Fruit fly (Drosophila melanogaster) whole organism, embryonic: ENCODE data around the gene Tengl1.

Experiments
- Adf1 ChIP-seq: fragments of 200-800 bp; sonication (Bioruptor generic); IDR thresholded peaks from 2 replicates; pipeline ENCODE4 v1.3.6; 2022; ENCODE audit warnings: missing biosample characterization, missing genetic modification characterization
- CG1024 ChIP-seq: fragments of 200-800 bp; sonication (Bioruptor generic); IDR thresholded peaks from 2 replicates; pipeline ENCODE4 v1.3.6; 2022; ENCODE audit warnings: missing biosample characterization, missing genetic modification characterization
- CG12071 ChIP-seq: fragments of 200-800 bp; sonication (Bioruptor generic); optimal IDR thresholded peaks from 3 replicates; lab custom pipeline; 2018; ENCODE audit warnings: missing biosample characterization, mild to moderate bottlenecking, missing genetic modification characterization
- CG12155 ChIP-seq: fragments of 200-800 bp; sonication (Bioruptor generic); optimal IDR thresholded peaks from 3 replicates; lab custom pipeline; 2016; ENCODE audit warnings: missing biosample characterization, missing genetic modification characterization
- CG12391 ChIP-seq: fragments of 200-800 bp; sonication (Bioruptor generic); optimal IDR thresholded peaks from 3 replicates; lab custom pipeline; 2018; ENCODE audit warnings: missing biosample characterization, mild to moderate bottlenecking, missing genetic modification characterization, moderate library complexity
- CG13123 ChIP-seq: fragments of 200-800 bp; sonication (Bioruptor generic); optimal IDR thresholded peaks from 2 replicates; lab custom pipeline; 2016; ENCODE audit warnings: missing biosample characterization, missing genetic modification characterization
- CG14014 ChIP-seq: fragments of 200-800 bp; sonication (Bioruptor generic); IDR thresholded peaks from 2 replicates; pipeline ENCODE4 v1.3.6; 2022; ENCODE audit warnings: missing biosample characterization, missing genetic modification characterization
- CG1792 ChIP-seq: fragments of 200-800 bp; sonication (Bioruptor generic); optimal IDR thresholded peaks from 2 replicates; lab custom pipeline; 2016; ENCODE audit warnings: missing biosample characterization, missing genetic modification characterization
- CG18599 ChIP-seq: fragments of 200-800 bp; sonication (Bioruptor generic); optimal IDR thresholded peaks from 3 replicates; lab custom pipeline; 2017; ENCODE audit warnings: missing biosample characterization, missing genetic modification characterization, mild to moderate bottlenecking, moderate library complexity, missing genetic modification reagents
- CG2678 ChIP-seq: fragments of 200-800 bp; sonication (Bioruptor generic); optimal IDR thresholded peaks from 3 replicates; lab custom pipeline; 2019; ENCODE audit warnings: missing biosample characterization, mild to moderate bottlenecking, missing genetic modification characterization, moderate library complexity
- CG2889 ChIP-seq: fragments of 200-800 bp; sonication (Bioruptor generic); IDR thresholded peaks from 3 replicates; pipeline ENCODE4 v1.3.6; 2022; ENCODE audit warnings: missing biosample characterization, missing genetic modification characterization
- CG30403 ChIP-seq: fragments of 200-800 bp; sonication (Bioruptor generic); optimal IDR thresholded peaks from 3 replicates; lab custom pipeline; 2016; ENCODE audit warnings: missing biosample characterization, missing genetic modification characterization
- CG33557 ChIP-seq: fragments of 200-800 bp; sonication (Bioruptor generic); optimal IDR thresholded peaks from 2 replicates; lab custom pipeline; 2019; ENCODE audit warnings: missing biosample characterization, mild to moderate bottlenecking, missing genetic modification characterization, moderate library complexity
- CG3726 ChIP-seq: fragments of 200-800 bp; sonication (Bioruptor generic); IDR thresholded peaks from 3 replicates; pipeline ENCODE4, ENCODE4 v1.3.6; 2022; ENCODE audit warnings: missing biosample characterization, missing genetic modification characterization
- CG4360 ChIP-seq: fragments of 200-800 bp; sonication (Bioruptor generic); IDR thresholded peaks from 2 replicates; pipeline ENCODE4 v1.3.6; 2022; ENCODE audit warnings: missing biosample characterization, missing genetic modification characterization
- CG5953 ChIP-seq: fragments of 200-800 bp; sonication (Bioruptor generic); IDR thresholded peaks from 2 replicates; pipeline ENCODE4 v1.3.6; 2022; ENCODE audit warnings: missing biosample characterization, missing genetic modification characterization
- CG7556 ChIP-seq: fragments of 200-800 bp; sonication (Bioruptor generic); optimal IDR thresholded peaks from 2 replicates; lab custom pipeline; 2017; ENCODE audit warnings: missing biosample characterization, mild to moderate bottlenecking, missing genetic modification characterization
- CG8281 ChIP-seq: fragments of 200-800 bp; sonication (Bioruptor generic); optimal IDR thresholded peaks from 2 replicates; lab custom pipeline; 2018; ENCODE audit warnings: missing biosample characterization, mild to moderate bottlenecking, missing genetic modification characterization, moderate library complexity
- CG8478 ChIP-seq: fragments of >200 bp; optimal IDR thresholded peaks from 2 replicates; lab custom pipeline; 2018
- CG9727 ChIP-seq: fragments of 200-800 bp; sonication (Bioruptor generic); optimal IDR thresholded peaks from 3 replicates; lab custom pipeline; 2017; ENCODE audit warnings: missing biosample characterization, mild to moderate bottlenecking, missing genetic modification characterization
- Dek ChIP-seq: fragments of 200-800 bp; sonication (Bioruptor generic); optimal IDR thresholded peaks from 3 replicates; lab custom pipeline; 2019; ENCODE audit warnings: missing biosample characterization, mild to moderate bottlenecking, missing genetic modification characterization, moderate library complexity
- Dip3 ChIP-seq: fragments of 200-800 bp; sonication (Bioruptor generic); optimal IDR thresholded peaks from 3 replicates; lab custom pipeline; 2016; ENCODE audit warnings: missing biosample characterization, missing genetic modification characterization
- Ets97D ChIP-seq: fragments of 200-800 bp; sonication (Bioruptor generic); optimal IDR thresholded peaks from 3 replicates; lab custom pipeline; 2016; ENCODE audit warnings: missing biosample characterization, missing genetic modification characterization
- Fer2 ChIP-seq: fragments of 200-800 bp; sonication (Bioruptor generic); optimal IDR thresholded peaks from 2 replicates; lab custom pipeline; 2018; ENCODE audit warnings: missing biosample characterization, mild to moderate bottlenecking, missing genetic modification characterization, moderate library complexity
- GATAe ChIP-seq: fragments of 200-800 bp; sonication (Bioruptor generic); conservative IDR thresholded peaks from 2 replicates; pipeline ENCODE4 v1.3.6; 2022; ENCODE audit warnings: missing biosample characterization, missing genetic modification characterization
- H2.0 ChIP-seq: fragments of 200-800 bp; sonication (Bioruptor generic); IDR thresholded peaks from 2 replicates; pipeline ENCODE4 v1.3.6; 2022; ENCODE audit warnings: missing biosample characterization, missing genetic modification characterization
- MESR4 ChIP-seq: fragments of 200-800 bp; sonication (Bioruptor generic); optimal IDR thresholded peaks from 2 replicates; lab custom pipeline; 2018; ENCODE audit warnings: missing biosample characterization, mild to moderate bottlenecking, missing genetic modification characterization, moderate library complexity
- Myb ChIP-seq: fragments of 200-800 bp; sonication (Bioruptor generic); optimal IDR thresholded peaks from 2 replicates; lab custom pipeline; 2016; ENCODE audit warnings: missing biosample characterization, missing genetic modification characterization
- Rx ChIP-seq: fragments of 200-800 bp; sonication (Bioruptor generic); IDR thresholded peaks from 2 replicates; pipeline ENCODE4 v1.3.6; 2022; ENCODE audit warnings: missing biosample characterization, missing genetic modification characterization
- Stat92E ChIP-seq, 3 experiments: fragments of >200 bp in 2 of 3; fragments of 200-800 bp in 1 of 3; sonication (Bioruptor generic) in 1 of 3; optimal IDR thresholded peaks; 2 replicates each; lab custom pipeline; 2017 to 2019; ENCODE audit warnings: missing biosample characterization in 3 of 3, missing genetic modification characterization in 3 of 3, mild to moderate bottlenecking in 1 of 3, moderate library complexity in 1 of 3
- Trl ChIP-seq, 3 experiments: fragments of >200 bp in 2 of 3; fragments of 200-800 bp in 1 of 3; sonication (Bioruptor generic) in 1 of 3; optimal IDR thresholded peaks; 2 replicates in 1 of 3; 3 replicates in 2 of 3; lab custom pipeline; 2016 to 2017; ENCODE audit warnings: missing biosample characterization in 1 of 3, missing genetic modification characterization in 1 of 3
- az2 ChIP-seq: fragments of 200-800 bp; sonication (Bioruptor generic); optimal IDR thresholded peaks from 3 replicates; lab custom pipeline; 2016; ENCODE audit warnings: missing biosample characterization, missing genetic modification characterization
- bab2 ChIP-seq: fragments of 200-800 bp; sonication (Bioruptor generic); optimal IDR thresholded peaks from 2 replicates; lab custom pipeline; 2016; ENCODE audit warnings: missing biosample characterization, missing genetic modification characterization
- cas ChIP-seq: fragments of 200-800 bp; sonication (Bioruptor generic); IDR thresholded peaks from 2 replicates; pipeline ENCODE4 v1.3.6; 2022; ENCODE audit warnings: missing biosample characterization, missing genetic modification characterization
- chn ChIP-seq: fragments of 200-800 bp; sonication (Bioruptor generic); optimal IDR thresholded peaks from 2 replicates; lab custom pipeline; 2016; ENCODE audit warnings: missing biosample characterization, missing genetic modification characterization
- dm ChIP-seq: fragments of 200-800 bp; sonication (Bioruptor generic); optimal IDR thresholded peaks from 3 replicates; lab custom pipeline; 2016; ENCODE audit warnings: missing biosample characterization, missing genetic modification characterization
- dpn ChIP-seq, 2 experiments: fragments of 200-800 bp; sonication (Bioruptor generic); optimal IDR thresholded peaks; 3 replicates each; lab custom pipeline; 2016; ENCODE audit warnings: missing biosample characterization in 2 of 2, missing genetic modification characterization in 2 of 2
- ham ChIP-seq: fragments of 200-800 bp; sonication (Bioruptor generic); IDR thresholded peaks from 2 replicates; pipeline ENCODE4 v1.3.6; 2022; ENCODE audit warnings: missing biosample characterization, missing genetic modification characterization
- kay ChIP-seq: fragments of 200-800 bp; sonication (Bioruptor generic); optimal IDR thresholded peaks from 2 replicates; lab custom pipeline; 2016; ENCODE audit warnings: missing biosample characterization, missing genetic modification characterization
- lmd ChIP-seq: fragments of 200-800 bp; sonication (Bioruptor generic); IDR thresholded peaks from 2 replicates; pipeline ENCODE4 v1.3.6; 2022; ENCODE audit warnings: missing biosample characterization, missing genetic modification characterization
- mam ChIP-seq: fragments of 200-800 bp; sonication (Bioruptor generic); optimal IDR thresholded peaks from 3 replicates; lab custom pipeline; 2016; ENCODE audit warnings: missing biosample characterization, missing genetic modification characterization
- nom ChIP-seq: fragments of 200-800 bp; sonication (Bioruptor generic); optimal IDR thresholded peaks from 2 replicates; lab custom pipeline; 2017; ENCODE audit warnings: missing biosample characterization, missing genetic modification characterization, mild to moderate bottlenecking, moderate library complexity, missing genetic modification reagents
- pho ChIP-seq: fragments of 200-800 bp; sonication (Bioruptor generic); optimal IDR thresholded peaks from 2 replicates; lab custom pipeline; 2016; ENCODE audit warnings: missing biosample characterization, missing genetic modification characterization
- run ChIP-seq: fragments of 200-800 bp; sonication (Bioruptor generic); optimal IDR thresholded peaks from 3 replicates; lab custom pipeline; 2018; ENCODE audit warnings: missing biosample characterization, mild to moderate bottlenecking, missing genetic modification characterization
- shn ChIP-seq: fragments of 200-800 bp; sonication (Bioruptor generic); optimal IDR thresholded peaks from 3 replicates; lab custom pipeline; 2016; ENCODE audit warnings: missing biosample characterization, missing genetic modification characterization
- slou ChIP-seq: fragments of 200-800 bp; sonication (Bioruptor generic); optimal IDR thresholded peaks from 3 replicates; lab custom pipeline; 2016; ENCODE audit warnings: missing biosample characterization, missing genetic modification characterization
- sr ChIP-seq: fragments of 200-800 bp; sonication (Bioruptor generic); IDR thresholded peaks from 3 replicates; pipeline ENCODE4 v1.3.6; 2022; ENCODE audit warnings: missing biosample characterization, missing genetic modification characterization
- unpg ChIP-seq: fragments of 200-800 bp; sonication (Bioruptor generic); optimal IDR thresholded peaks from 3 replicates; lab custom pipeline; 2018; ENCODE audit warnings: missing biosample characterization, mild to moderate bottlenecking, missing genetic modification characterization, moderate library complexity
- vvl ChIP-seq: fragments of 200-800 bp; sonication (Bioruptor generic); IDR thresholded peaks from 2 replicates; pipeline ENCODE4 v1.3.6; 2022; ENCODE audit warnings: missing biosample characterization, missing genetic modification characterization
- yki ChIP-seq: fragments of >200 bp; optimal IDR thresholded peaks from 3 replicates; lab custom pipeline; 2018

Tengl1 gene

DNA sequence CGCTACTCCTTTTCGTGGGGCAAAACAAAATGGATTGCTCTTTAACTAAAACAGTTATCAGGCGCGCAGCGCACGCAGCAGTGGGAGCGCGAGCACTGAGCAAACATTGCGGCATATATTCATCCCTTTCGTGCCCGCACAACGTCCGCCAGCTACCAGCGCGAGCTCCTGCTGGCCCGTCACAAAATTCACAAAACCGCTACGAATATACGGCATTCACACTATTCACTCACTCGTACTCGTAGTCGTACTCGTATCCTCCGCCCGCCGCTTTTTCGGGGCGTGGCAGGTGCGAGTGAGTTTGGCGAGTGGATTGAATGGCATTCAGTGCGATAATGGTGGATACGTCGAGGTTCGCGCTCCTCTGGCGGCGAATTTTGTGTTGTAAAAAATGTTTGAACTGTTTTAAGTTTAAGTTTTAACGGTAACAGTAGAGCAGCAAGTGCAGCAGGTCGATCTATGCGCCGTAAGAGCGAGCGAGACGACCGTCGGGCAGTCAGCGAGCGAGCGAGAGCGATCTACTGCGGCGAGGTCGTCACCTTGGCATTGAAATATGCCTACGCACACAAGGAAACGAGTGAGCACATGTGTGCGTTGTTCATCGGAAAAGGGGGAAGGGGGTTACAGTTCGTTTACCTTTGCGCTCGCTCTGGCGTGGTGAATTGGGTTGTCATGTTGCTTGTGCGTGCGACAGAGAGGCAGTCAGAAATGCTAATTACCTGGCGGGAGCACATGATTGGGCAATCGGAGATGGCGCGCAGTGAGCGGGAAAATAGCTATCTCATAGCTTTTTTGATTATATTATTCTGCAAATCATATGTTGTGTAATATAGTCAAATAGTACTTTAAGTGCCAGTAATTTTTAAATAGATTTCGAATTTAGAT is 43.6 kb downstream of the Tengl1 start (continued):
- TF ChIP-seq run (no peak), kay (no peak), CG13123 (GFP tag; lab: Kevin White, UChicago) (peak; percentile 1), chn (peak; percentile 69), Rx (no peak), dm (GFP tag; lab: Kevin White, UChicago) (peak; percentile 78), CG2678 (tag; lab: Kevin White, UChicago) (peak; percentile 67), nom (GFP tag; lab: Kevin White, UChicago) (peak; percentile 41), Stat92E (GFP tag; optimal IDR thresholded peaks at IDR 0.05; lab: Kevin White, UChicago) (peak in 1 of 3 experiments; percentile 97), CG14014 (no peak), GATAe (GFP tag; lab: Robert Waterston, UW) (no peak), vvl (GFP tag; lab: Robert Waterston, UW) (no peak), CG12155 (peak; percentile 97), MESR4 (no peak), mam (peak; percentile 26), CG9727 (peak; percentile 63), CG8478 (lab: Kevin White, UChicago) (peak; percentile 94), CG2889 (GFP tag; lab: Robert Waterston, UW) (no peak), sr (no peak), slou (GFP tag; lab: Kevin White, UChicago) (peak; percentile 61), CG30403 (peak; percentile 74), bab2 (no peak), CG33557 (GFP tag; lab: Kevin White, UChicago) (no peak), lmd (GFP tag; lab: Robert Waterston, UW) (no peak), CG5953 (GFP tag; lab: Robert Waterston, UW) (no peak), H2.0 (GFP tag; lab: Robert Waterston, UW) (no peak), CG1024 (GFP tag; lab: Robert Waterston, UW) (no peak), Ets97D (GFP tag; lab: Kevin White, UChicago) (no peak), pho (GFP tag; lab: Kevin White, UChicago) (peak; percentile 53), Fer2 (peak; percentile 20), dpn (GFP tag; optimal IDR thresholded peaks at IDR 0.05; lab: Kevin White, UChicago) (peak in 1 of 2 experiments; percentile 28), CG1792 (peak; percentile 20), unpg (GFP tag; lab: Kevin White, UChicago) (peak; percentile 34), CG4360 (GFP tag; lab: Robert Waterston, UW) (no peak), Trl (optimal IDR thresholded peaks at IDR 0.05; lab: Kevin White, UChicago) (peak in 1 of 2 experiments; percentile 19), Trl (GFP tag; optimal IDR thresholded peaks at IDR 0.05; lab: Kevin White, UChicago) (no peak), CG3726 (GFP tag; lab: Robert Waterston, UW) (no peak), cas (no peak), CG18599 (GFP tag; lab: Kevin White, UChicago) (peak; percentile 73), Adf1 (GFP tag; lab: Robert Waterston, UW) (no peak), az2 (GFP tag; lab: Kevin White, UChicago) (peak; percentile 39), ham (GFP tag; lab: Robert Waterston, UW) (no peak), CG7556 (peak; percentile 72), CG12071 (peak; percentile 48), Dip3 (GFP tag; lab: Kevin White, UChicago) (peak; percentile 19), shn (GFP tag; lab: Kevin White, UChicago) (no peak), CG8281 (peak; percentile 14), yki (lab: Kevin White, UChicago) (no peak), Myb (GFP tag; lab: Kevin White, UChicago) (peak; percentile 32), Dek (tag; lab: Kevin White, UChicago) (peak; percentile 56), CG12391 (tag; lab: Kevin White, UChicago) (peak; percentile 65)
